Fruit fly (Drosophila melanogaster): ENCODE results near the gene mtm.
A peak's percentile ranks its signal among the peaks of the same experiment; 100 is the strongest.

Gene mtm

dm6 chr2L:6062382-6063082 is 25.7 kb upstream of the mtm start, which contains the start of the genes ND-51 and CG13994 (continued):
- peak; percentile 69 for TF ChIP-seq croc (GFP tag; conservative IDR thresholded peaks at IDR 0.05)
- peak; percentile 68 to 79 for TF ChIP-seq chif (GFP tag; optimal IDR thresholded peaks at IDR 0.05)
- TF ChIP-seq CG14441 (GFP tag; IDR thresholded peaks at IDR 0.05), result peak; percentile 83
- peak; percentile 80 for TF ChIP-seq CG8388 (GFP tag; optimal IDR thresholded peaks at IDR 0.05)
- peak; percentile 73 for TF ChIP-seq CG7357 (GFP tag; IDR thresholded peaks at IDR 0.05)
- TF ChIP-seq bab2 (GFP tag; optimal IDR thresholded peaks at IDR 0.05), result peak; percentile 91
- peak; percentile 83 for TF ChIP-seq CG15269 (tag; optimal IDR thresholded peaks at IDR 0.05)
- TF ChIP-seq Spps (tag; optimal IDR thresholded peaks at IDR 0.05), result peak; percentile 57
- peak; percentile 68 for TF ChIP-seq CG3163 (GFP tag; optimal IDR thresholded peaks at IDR 0.05)
- peak; percentile 1 for TF ChIP-seq ab (GFP tag; optimal IDR thresholded peaks at IDR 0.05)
- TF ChIP-seq CG2129 (GFP tag; IDR thresholded peaks at IDR 0.05; ENCODE audit: partially characterized antibody), result 0 out of 2 replicates have a peak, but pooled peaks have one; percentile 11
- TF ChIP-seq disco-r (GFP tag; optimal IDR thresholded peaks at IDR 0.05), result peak; percentile 50
- TF ChIP-seq CG13123 (GFP tag; optimal IDR thresholded peaks at IDR 0.05), result peak; percentile 69
- 0 out of 2 replicates have a peak, but pooled peaks have one; percentile 45 for TF ChIP-seq CG4360 (GFP tag; IDR thresholded peaks at IDR 0.05)
- peak; percentile 70 for TF ChIP-seq CG33557 (GFP tag; optimal IDR thresholded peaks at IDR 0.05)
- TF ChIP-seq bcd (GFP tag; optimal IDR thresholded peaks at IDR 0.05), result peak; percentile 86
- TF ChIP-seq usp (GFP tag; optimal IDR thresholded peaks at IDR 0.05), result no peak
- TF ChIP-seq CG8089 (GFP tag; optimal IDR thresholded peaks at IDR 0.05), result peak; percentile 73
- peak; percentile 87 for TF ChIP-seq CG9817 (tag; optimal IDR thresholded peaks at IDR 0.05)
- TF ChIP-seq Myb (GFP tag; optimal IDR thresholded peaks at IDR 0.05), result peak; percentile 68
- 0 out of 2 replicates have a peak, but pooled peaks have one; percentile 14 for TF ChIP-seq GATAe (GFP tag; conservative IDR thresholded peaks at IDR 0.05)
- TF ChIP-seq CG17912 (GFP tag; optimal IDR thresholded peaks at IDR 0.05), result peak; percentile 75
- peak; percentile 5 to 82 for TF ChIP-seq bsh (GFP tag; optimal IDR thresholded peaks at IDR 0.05)
- peak; percentile 89 for TF ChIP-seq Antp (GFP tag; optimal IDR thresholded peaks at IDR 0.05)
- TF ChIP-seq CG4424 (GFP tag; optimal IDR thresholded peaks at IDR 0.05), result peak; percentile 71
- TF ChIP-seq ara (GFP tag; IDR thresholded peaks at IDR 0.05), result peak; percentile 74
- TF ChIP-seq gsb-n (tag; optimal IDR thresholded peaks at IDR 0.05), result no peak
- peak; percentile 76 for TF ChIP-seq CG17186 (GFP tag; optimal IDR thresholded peaks at IDR 0.05)
- peak; percentile 95 for TF ChIP-seq row (GFP tag; IDR thresholded peaks at IDR 0.05)
- peak; percentile 88 for TF ChIP-seq CG3847 (GFP tag; IDR thresholded peaks at IDR 0.05)
- peak; percentile 73 for TF ChIP-seq pb (GFP tag; optimal IDR thresholded peaks at IDR 0.05)
- TF ChIP-seq crp (GFP tag; optimal IDR thresholded peaks at IDR 0.05), result peak; percentile 40 to 86
- peak; percentile 57 for TF ChIP-seq CG31224 (GFP tag; IDR thresholded peaks at IDR 0.05)
- TF ChIP-seq ro (GFP tag; IDR thresholded peaks at IDR 0.05), result peak; percentile 42; the same call in 1 of the 2 replicates
- peak; percentile 83 for TF ChIP-seq CG1647 (GFP tag; optimal IDR thresholded peaks at IDR 0.05)
- TF ChIP-seq Meics (GFP tag; optimal IDR thresholded peaks at IDR 0.05), result peak; percentile 79
- TF ChIP-seq lola (GFP tag; optimal IDR thresholded peaks at IDR 0.05), result peak in 1 of 3 experiments; percentile 79
- peak; percentile 64 for TF ChIP-seq CG14050 (GFP tag; IDR thresholded peaks at IDR 0.05)
- TF ChIP-seq CG9437 (GFP tag; optimal IDR thresholded peaks at IDR 0.05), result peak; percentile 55
- TF ChIP-seq Asciz (GFP tag; optimal IDR thresholded peaks at IDR 0.05), result peak; percentile 55
- TF ChIP-seq Ssrp (tag; optimal IDR thresholded peaks at IDR 0.05), result peak; percentile 82
- peak; percentile 69 for TF ChIP-seq CG30431 (GFP tag; optimal IDR thresholded peaks at IDR 0.05)
- TF ChIP-seq CG7271 (tag; optimal IDR thresholded peaks at IDR 0.05), result peak; percentile 40
- TF ChIP-seq sima (GFP tag; optimal IDR thresholded peaks at IDR 0.05), result peak; percentile 18
- TF ChIP-seq Ptx1 (GFP tag; IDR thresholded peaks at IDR 0.05), result peak; percentile 88
- peak; percentile 87 for TF ChIP-seq Dbx (GFP tag; IDR thresholded peaks at IDR 0.05)
- peak; percentile 64; the same call in 1 of the 2 replicates for TF ChIP-seq E2f2 (GFP tag; IDR thresholded peaks at IDR 0.05)
- TF ChIP-seq CG15073 (GFP tag; optimal IDR thresholded peaks at IDR 0.05), result no peak
- TF ChIP-seq da (GFP tag; optimal IDR thresholded peaks at IDR 0.05), result peak; percentile 76

All from whole organism, embryonic.